Fruit fly (Drosophila melanogaster): ENCODE data around the gene Rab3-GAP.
A peak's percentile ranks its signal among the peaks of the same experiment; 100 is the strongest.

The Rab3-GAP gene

DNA sequence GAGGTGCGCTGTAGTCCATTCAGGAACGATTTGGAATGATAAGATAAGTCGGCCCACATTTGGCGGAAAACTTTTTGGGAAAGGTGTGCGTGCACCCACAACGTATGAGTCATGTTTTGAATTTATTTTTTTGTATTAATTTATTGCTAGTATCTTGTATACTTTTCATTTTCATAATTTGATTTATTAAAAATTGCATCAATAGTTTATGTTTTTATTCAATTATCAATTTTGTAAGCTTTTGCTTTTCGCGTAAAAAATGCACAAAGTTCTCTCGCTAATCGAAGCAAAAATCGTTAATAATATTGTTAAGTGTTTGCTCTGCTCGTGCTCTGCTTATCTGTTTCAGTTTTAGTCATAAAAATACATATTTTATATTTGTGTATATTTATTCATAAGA, 44.1 kb upstream of the Rab3-GAP start:
- no peak for TF ChIP-seq CG11902 (GFP tag; optimal IDR thresholded peaks at IDR 0.05)

DNA sequence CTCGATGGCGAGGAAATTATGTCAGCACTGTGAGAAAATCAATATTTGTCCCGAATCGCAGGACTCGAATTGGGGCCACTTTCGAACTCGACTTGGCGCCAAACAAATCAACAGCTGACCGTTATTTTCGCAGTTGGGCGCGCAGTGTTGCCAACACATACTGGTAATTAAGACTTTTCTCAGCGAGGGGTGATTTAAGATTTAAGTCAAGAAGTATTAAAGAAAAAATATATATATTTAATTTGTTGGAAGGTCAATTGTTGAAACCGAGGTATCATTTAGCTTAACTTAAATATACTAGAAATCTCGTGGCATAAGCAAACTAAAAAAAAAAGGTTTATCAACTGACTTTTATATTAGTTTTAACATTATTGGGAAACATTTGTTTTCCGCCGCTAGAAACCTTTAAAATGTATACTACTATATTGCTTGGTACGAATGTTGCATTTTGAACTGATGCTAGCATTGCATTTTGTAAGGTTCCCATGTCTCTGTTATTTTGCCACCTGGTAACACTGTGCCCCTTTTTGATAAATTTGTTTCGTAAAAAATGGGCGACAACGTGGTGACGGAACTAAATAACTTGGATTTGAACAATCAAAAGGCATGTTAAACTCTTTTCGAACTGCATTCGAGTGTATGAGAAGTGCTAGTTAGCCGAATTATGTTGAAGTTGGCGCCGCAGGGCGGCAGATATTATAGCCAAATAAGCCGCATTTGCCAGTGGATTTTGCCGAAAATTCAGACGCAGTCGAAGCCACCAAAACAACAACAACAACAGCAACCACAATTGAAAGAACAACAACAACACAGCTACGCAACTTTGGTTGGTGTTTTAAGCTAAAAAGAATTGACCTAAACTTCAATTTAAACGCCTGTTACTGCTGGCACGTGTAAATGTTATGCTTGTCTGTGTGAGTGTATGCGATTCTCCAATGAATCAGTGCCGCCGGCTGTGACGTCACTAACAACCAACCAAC, 40.5 kb upstream of the Rab3-GAP start, which contains the start of the genes Patsas and ThrRS:
Patsas (minus strand) TSS at position 55 of the 980 bp plus-strand sequence.
ThrRS (plus strand) TSS at position 521 of the 980 bp plus-strand sequence.
- TF ChIP-seq Met (GFP tag; optimal IDR thresholded peaks at IDR 0.05), result no peak
- peak; percentile 72 for TF ChIP-seq CG8319 (GFP tag; optimal IDR thresholded peaks at IDR 0.05)
- TF ChIP-seq CG9139 (GFP tag; optimal IDR thresholded peaks at IDR 0.05), result peak; percentile 54
- TF ChIP-seq net (GFP tag; optimal IDR thresholded peaks at IDR 0.05), result peak; percentile 75
- TF ChIP-seq fd59A (GFP tag; optimal IDR thresholded peaks at IDR 0.05), result peak; percentile 52
- TF ChIP-seq Blimp-1 (GFP tag; optimal IDR thresholded peaks at IDR 0.05), result no peak
- TF ChIP-seq Eip75B (GFP tag; optimal IDR thresholded peaks at IDR 0.05), result no peak
- no peak for TF ChIP-seq Sox102F (GFP tag; optimal IDR thresholded peaks at IDR 0.05)
- TF ChIP-seq CG31627 (GFP tag; optimal IDR thresholded peaks at IDR 0.05), result peak; percentile 83
- TF ChIP-seq CG1621 (tag; optimal IDR thresholded peaks at IDR 0.05), result peak; percentile 53
- no peak for TF ChIP-seq Ets21C (GFP tag; optimal IDR thresholded peaks at IDR 0.05)
- TF ChIP-seq CG10631 (GFP tag; optimal IDR thresholded peaks at IDR 0.05), result no peak
- TF ChIP-seq CG8119 (GFP tag; IDR thresholded peaks at IDR 0.05), result peak; percentile 83
- TF ChIP-seq CG3919 (GFP tag; optimal IDR thresholded peaks at IDR 0.05), result peak; percentile 84
- TF ChIP-seq Sox15 (GFP tag; optimal IDR thresholded peaks at IDR 0.05), result peak; percentile 76
- TF ChIP-seq Sox14 (GFP tag; optimal IDR thresholded peaks at IDR 0.05), result peak; percentile 81
- peak; percentile 1 for TF ChIP-seq Eip93F (GFP tag; optimal IDR thresholded peaks at IDR 0.05)
- TF ChIP-seq dsx (GFP tag; optimal IDR thresholded peaks at IDR 0.05; ENCODE audit: poor library complexity, severe bottlenecking), result no peak
- no peak for TF ChIP-seq ss (GFP tag; optimal IDR thresholded peaks at IDR 0.05)
- peak; percentile 77; the same call in 1 of the 3 replicates for TF ChIP-seq CG6163 (GFP tag; IDR thresholded peaks at IDR 0.05)
- TF ChIP-seq achi (GFP tag; optimal IDR thresholded peaks at IDR 0.05), result no peak
- TF ChIP-seq Eip78C (GFP tag), result peak; percentile 93
- no peak for TF ChIP-seq fd85E (GFP tag; optimal IDR thresholded peaks at IDR 0.05)
- peak; percentile 68; the same call in 1 of the 2 replicates for TF ChIP-seq CG11294 (GFP tag; IDR thresholded peaks at IDR 0.05)
- peak; percentile 56 for TF ChIP-seq CG7368 (GFP tag; optimal IDR thresholded peaks at IDR 0.05)
- peak; percentile 60 for TF ChIP-seq Ets96B (tag; optimal IDR thresholded peaks at IDR 0.05)
- TF ChIP-seq CG6276 (GFP tag; optimal IDR thresholded peaks at IDR 0.05), result no peak
- peak; percentile 85 for TF ChIP-seq lz (GFP tag; optimal IDR thresholded peaks at IDR 0.05)
- peak; percentile 66 for TF ChIP-seq CG6792 (GFP tag; optimal IDR thresholded peaks at IDR 0.05)
- peak in 1 of 2 experiments; percentile 49 for TF ChIP-seq salr (GFP tag; optimal IDR thresholded peaks at IDR 0.05)
- TF ChIP-seq dac (GFP tag; optimal IDR thresholded peaks at IDR 0.05), result peak; percentile 83
- no peak for TF ChIP-seq spab (GFP tag; optimal IDR thresholded peaks at IDR 0.05)
- no peak for TF ChIP-seq vri (GFP tag; optimal IDR thresholded peaks at IDR 0.05)
- TF ChIP-seq Gug (GFP tag; IDR thresholded peaks at IDR 0.05), result peak; percentile 81
- peak; percentile 85 for TF ChIP-seq acj6 (GFP tag; optimal IDR thresholded peaks at IDR 0.05)
- TF ChIP-seq CG3032 (tag; optimal IDR thresholded peaks at IDR 0.05), result peak; percentile 83
- TF ChIP-seq eg (GFP tag; IDR thresholded peaks at IDR 0.05), result peak; percentile 91
- no peak for TF ChIP-seq fkh (GFP tag; optimal IDR thresholded peaks at IDR 0.05)
- TF ChIP-seq CG15336 (GFP tag; IDR thresholded peaks at IDR 0.05), result peak; percentile 85
- peak; percentile 87 for TF ChIP-seq OdsH (GFP tag; optimal IDR thresholded peaks at IDR 0.05)
- peak; percentile 73 for TF ChIP-seq CG11902 (GFP tag; optimal IDR thresholded peaks at IDR 0.05)
- TF ChIP-seq CG4318 (GFP tag; optimal IDR thresholded peaks at IDR 0.05), result no peak
- no peak for TF ChIP-seq Smox (GFP tag; optimal IDR thresholded peaks at IDR 0.05)
- TF ChIP-seq CG34406 (GFP tag; optimal IDR thresholded peaks at IDR 0.05), result peak; percentile 78
- no peak for TF ChIP-seq CG11762 (GFP tag; optimal IDR thresholded peaks at IDR 0.05; ENCODE audit: insufficient read depth)
- TF ChIP-seq Hr39 (GFP tag; optimal IDR thresholded peaks at IDR 0.05), result peak; percentile 82
- TF ChIP-seq esn (GFP tag; optimal IDR thresholded peaks at IDR 0.05), result peak; percentile 81

Measured in whole organism, prepupa.